Worm (Caenorhabditis elegans) whole organism, late embryonic: Measurements from ENCODE around the gene C29E4.15.

Experiments
- C08G9.2 ChIP-seq: sonication (generic microtip); optimal IDR thresholded peaks from 2 replicates; lab custom pipeline; 2016; ENCODE audit warnings: mild to moderate bottlenecking, missing genetic modification characterization, moderate library complexity, missing compliant biosample characterization
- ceh-30 ChIP-seq: fragments of 150-350 bp; optimal IDR thresholded peaks from 2 replicates; lab custom pipeline; 2014; ENCODE audit warnings: missing biosample characterization, missing genetic modification characterization
- ceh-48 ChIP-seq: sonication (generic microtip); optimal IDR thresholded peaks from 2 replicates; lab custom pipeline; 2016; ENCODE audit warnings: missing genetic modification characterization, inconsistent platforms, missing compliant biosample characterization
- elt-2 ChIP-seq: sonication (generic microtip); optimal IDR thresholded peaks from 2 replicates; lab custom pipeline; 2016; ENCODE audit warnings: missing genetic modification reagents, missing genetic modification characterization, missing compliant biosample characterization
- ets-4 ChIP-seq: sonication (generic microtip); optimal IDR thresholded peaks from 2 replicates; lab custom pipeline; 2016; ENCODE audit warnings: missing genetic modification characterization, missing compliant biosample characterization
- fkh-6 ChIP-seq: sonication (generic microtip); optimal IDR thresholded peaks from 2 replicates; lab custom pipeline; 2016; ENCODE audit warnings: missing genetic modification characterization, missing compliant biosample characterization
- hlh-15 ChIP-seq: sonication (generic microtip); optimal IDR thresholded peaks from 2 replicates; lab custom pipeline; 2016; ENCODE audit warnings: missing genetic modification characterization, missing compliant biosample characterization
- pag-3 ChIP-seq: sonication (generic microtip); optimal IDR thresholded peaks from 2 replicates; lab custom pipeline; 2016; ENCODE audit warnings: missing compliant biosample characterization, missing genetic modification characterization, borderline replicate concordance
- ttx-3 ChIP-seq: sonication (generic microtip); optimal IDR thresholded peaks from 2 replicates; lab custom pipeline; 2016; ENCODE audit warnings: missing genetic modification reagents, missing genetic modification characterization, missing compliant biosample characterization
- unc-42 ChIP-seq: sonication (generic microtip); optimal IDR thresholded peaks from 2 replicates; lab custom pipeline; 2016; ENCODE audit warnings: missing genotype, missing genetic modification characterization, missing compliant biosample characterization
- unc-86 ChIP-seq: sonication (generic microtip); optimal IDR thresholded peaks from 2 replicates; lab custom pipeline; 2016; ENCODE audit warnings: missing genetic modification characterization, missing compliant biosample characterization

DNA sequence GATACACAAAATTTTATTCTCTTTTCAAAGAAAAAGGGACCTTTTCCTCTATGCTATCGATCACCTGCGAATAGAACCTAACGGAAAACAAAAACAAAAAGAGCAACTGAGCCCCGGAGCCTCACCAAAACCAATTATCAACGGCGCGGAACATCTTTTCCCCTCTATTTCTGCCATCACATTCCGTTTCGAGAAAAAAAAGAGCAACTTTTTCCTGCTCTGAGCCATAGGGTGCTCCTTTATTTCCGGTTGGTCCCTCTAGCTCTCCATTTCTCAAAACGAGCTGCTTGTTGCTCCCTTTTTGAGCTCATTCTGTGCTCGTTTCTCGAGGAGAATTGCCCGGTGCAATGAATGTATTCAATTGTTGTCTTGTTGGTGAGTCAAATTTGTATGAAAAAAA is 27.2 kb downstream of the C29E4.15 start, which contains the start of gene clp-1:
- TF ChIP-seq C08G9.2 (tag; lab: Kevin White, UChicago): no peak
- no peak for TF ChIP-seq unc-86 (tag; lab: Kevin White, UChicago)
- no peak for TF ChIP-seq ets-4 (tag; lab: Kevin White, UChicago)
- TF ChIP-seq ttx-3 (tag; lab: Kevin White, UChicago): no peak
- no peak for TF ChIP-seq pag-3 (tag; lab: Kevin White, UChicago)
- TF ChIP-seq hlh-15 (tag; lab: Kevin White, UChicago): no peak
- TF ChIP-seq ceh-30 (tag; lab: Kevin White, UChicago): no peak
- no peak for TF ChIP-seq fkh-6 (tag; lab: Kevin White, UChicago)
- no peak for TF ChIP-seq ceh-48 (tag; lab: Kevin White, UChicago)
- no peak for TF ChIP-seq unc-42 (tag; lab: Kevin White, UChicago)
- TF ChIP-seq elt-2 (tag; lab: Kevin White, UChicago): no peak
